Fruit fly (Drosophila melanogaster) whole organism, wandering third instar larva: ENCODE data around the gene dan.

ENCODE experiments used
- Abd-B ChIP-seq: fragments of >200 bp; optimal IDR thresholded peaks from 2 replicates; lab custom pipeline; 2017; ENCODE audit warnings: missing biosample characterization, missing genetic modification characterization
- CG32264 ChIP-seq: fragments of 200-800 bp; sonication (Bioruptor generic); optimal IDR thresholded peaks from 2 replicates; lab custom pipeline; 2016; ENCODE audit warnings: missing biosample characterization, missing genetic modification characterization
- CG9705 ChIP-seq: fragments of 200-800 bp; sonication (Bioruptor generic); optimal IDR thresholded peaks from 2 replicates; lab custom pipeline; 2018; ENCODE audit warnings: missing biosample characterization, mild to moderate bottlenecking, missing genetic modification characterization
- CrebA ChIP-seq: fragments of 200-800 bp; sonication (Bioruptor generic); optimal IDR thresholded peaks from 2 replicates; lab custom pipeline; 2016; ENCODE audit warnings: missing biosample characterization, mild to moderate bottlenecking, missing genetic modification characterization, borderline replicate concordance
- Dfd ChIP-seq: fragments of >200 bp; optimal IDR thresholded peaks from 2 replicates; lab custom pipeline; 2017; ENCODE audit warnings: missing biosample characterization, missing genetic modification characterization
- Dif ChIP-seq: fragments of 200-275, 200-300 bp; sonication (Bioruptor generic); optimal IDR thresholded peaks from 2 replicates; lab custom pipeline; 2018; ENCODE audit warnings: missing biosample characterization, missing genetic modification characterization; ENCODE audit not compliant: partially characterized antibody
- GATAd ChIP-seq: sonication (Bioruptor generic); optimal IDR thresholded peaks from 2 replicates; lab custom pipeline; 2016; ENCODE audit warnings: missing biosample characterization, missing genetic modification characterization
- HLH106 ChIP-seq: fragments of 200-800 bp; optimal IDR thresholded peaks from 3 replicates; lab custom pipeline; 2019; ENCODE audit warnings: missing biosample characterization, mild to moderate bottlenecking, missing genetic modification characterization, moderate library complexity
- Hnf4 ChIP-seq: fragments of 200-800 bp; sonication (Bioruptor generic); optimal IDR thresholded peaks from 2 replicates; lab custom pipeline; 2016; ENCODE audit warnings: missing biosample characterization, mild to moderate bottlenecking, missing genetic modification characterization
- Hr78 ChIP-seq: fragments of >200 bp; optimal IDR thresholded peaks from 2 replicates; lab custom pipeline; 2017; ENCODE audit warnings: missing biosample characterization, missing genetic modification characterization
- Hr83 ChIP-seq: fragments of 200-300 bp; sonication (Bioruptor generic); optimal IDR thresholded peaks from 2 replicates; lab custom pipeline; 2016; ENCODE audit warnings: missing biosample characterization, mild to moderate bottlenecking, missing genetic modification characterization, moderate library complexity; ENCODE audit not compliant: poor library complexity, severe bottlenecking
- Mio ChIP-seq: sonication (Bioruptor generic); optimal IDR thresholded peaks from 2 replicates; lab custom pipeline; 2016; ENCODE audit warnings: missing biosample characterization, missing genetic modification characterization
- Myc ChIP-seq: fragments of >200 bp; optimal IDR thresholded peaks from 2 replicates; lab custom pipeline; 2017
- N ChIP-seq: fragments of >200 bp; optimal IDR thresholded peaks from 2 replicates; lab custom pipeline; 2018; ENCODE audit warnings: missing biosample characterization, missing external identifiers, missing genetic modification characterization
- OdsH ChIP-seq: fragments of 200-800 bp; sonication (Bioruptor generic); optimal IDR thresholded peaks from 2 replicates; lab custom pipeline; 2016; ENCODE audit warnings: missing biosample characterization, mild to moderate bottlenecking, missing genetic modification characterization
- Rel ChIP-seq, 2 experiments: fragments of 200-800 bp; sonication (Bioruptor generic) in 1 of 2; optimal IDR thresholded peaks; 2 replicates in 1 of 2; 3 replicates in 1 of 2; lab custom pipeline; 2016 to 2019; ENCODE audit warnings: mild to moderate bottlenecking in 2 of 2, missing biosample characterization in 2 of 2, missing genetic modification characterization in 2 of 2, moderate library complexity in 1 of 2
- Sp1 ChIP-seq: fragments of 200-800 bp; sonication (Bioruptor generic); optimal IDR thresholded peaks from 3 replicates; lab custom pipeline; 2019; ENCODE audit warnings: missing biosample characterization, mild to moderate bottlenecking, missing genetic modification characterization, moderate library complexity
- Vsx2 ChIP-seq: fragments of 200-300, 225-300 bp; sonication (Bioruptor generic); optimal IDR thresholded peaks from 2 replicates; lab custom pipeline; 2018; ENCODE audit warnings: missing biosample characterization, missing genetic modification characterization; ENCODE audit not compliant: partially characterized antibody
- br ChIP-seq: fragments of 200-800 bp; sonication (Bioruptor generic); optimal IDR thresholded peaks from 2 replicates; lab custom pipeline; 2016; ENCODE audit warnings: missing biosample characterization, missing genetic modification characterization
- brk ChIP-seq: fragments of 200-800 bp; sonication (Bioruptor generic); optimal IDR thresholded peaks from 2 replicates; lab custom pipeline; 2016; ENCODE audit warnings: missing biosample characterization, mild to moderate bottlenecking, missing genetic modification characterization
- dl ChIP-seq, 2 experiments: fragments of 175-275, 200-275 bp in 1 of 2; fragments of 200-275 bp in 1 of 2; sonication (Bioruptor generic); optimal IDR thresholded peaks; lab custom pipeline; 2018; ENCODE audit warnings: mild to moderate bottlenecking in 2 of 2, missing biosample characterization in 2 of 2, missing genetic modification characterization in 2 of 2, moderate library complexity in 2 of 2; ENCODE audit not compliant: partially characterized antibody in 2 of 2, insufficient read depth in 1 of 2
- dmrt93B ChIP-seq: fragments of 200-800 bp; sonication (Bioruptor generic); optimal IDR thresholded peaks from 2 replicates; lab custom pipeline; 2018; ENCODE audit warnings: missing biosample characterization, mild to moderate bottlenecking, missing genetic modification characterization
- dsf ChIP-seq: sonication (Bioruptor generic); optimal IDR thresholded peaks from 2 replicates; lab custom pipeline; 2016; ENCODE audit warnings: missing biosample characterization, missing genetic modification characterization, borderline replicate concordance
- ey ChIP-seq: fragments of 200-800 bp; sonication (Bioruptor generic); optimal IDR thresholded peaks from 2 replicates; lab custom pipeline; 2016; ENCODE audit warnings: missing biosample characterization, missing genetic modification characterization
- foxo ChIP-seq, 2 experiments: fragments of 200-800 bp; sonication (Bioruptor generic); optimal IDR thresholded peaks; 2 replicates in 1 of 2; 3 replicates in 1 of 2; lab custom pipeline; 2016 to 2017; ENCODE audit warnings: missing biosample characterization in 2 of 2, missing genetic modification characterization in 2 of 2
- jim ChIP-seq: fragments of 175-275, 200-325 bp; sonication (Bioruptor generic); optimal IDR thresholded peaks from 2 replicates; lab custom pipeline; 2016; ENCODE audit warnings: missing biosample characterization, mild to moderate bottlenecking, missing genetic modification characterization
- lola ChIP-seq: fragments of >200 bp; optimal IDR thresholded peaks from 2 replicates; lab custom pipeline; 2017; ENCODE audit warnings: missing biosample characterization, missing genetic modification characterization
- pan ChIP-seq: fragments of >200 bp; optimal IDR thresholded peaks from 2 replicates; lab custom pipeline; 2017
- psq ChIP-seq: fragments of 200-800 bp; sonication (Bioruptor generic); optimal IDR thresholded peaks from 3 replicates; lab custom pipeline; 2017; ENCODE audit warnings: missing biosample characterization, mild to moderate bottlenecking, missing genetic modification characterization, moderate library complexity
- rgr ChIP-seq: fragments of 200-800 bp; sonication (Bioruptor generic); optimal IDR thresholded peaks from 3 replicates; lab custom pipeline; 2016; ENCODE audit warnings: missing biosample characterization, mild to moderate bottlenecking, missing genetic modification characterization
- sage ChIP-seq: fragments of 200-800 bp; sonication (Bioruptor generic); optimal IDR thresholded peaks from 2 replicates; lab custom pipeline; 2016; ENCODE audit warnings: missing biosample characterization, mild to moderate bottlenecking, missing genetic modification characterization
- sv ChIP-seq: fragments of 200-800 bp; sonication (Bioruptor generic); optimal IDR thresholded peaks from 3 replicates; lab custom pipeline; 2016; ENCODE audit warnings: missing biosample characterization, missing genetic modification characterization
- usp ChIP-seq: fragments of >200 bp; optimal IDR thresholded peaks from 2 replicates; lab custom pipeline; 2017; ENCODE audit warnings: missing biosample characterization, missing genetic modification characterization
- woc ChIP-seq: sonication (Bioruptor generic); optimal IDR thresholded peaks from 2 replicates; lab custom pipeline; 2016; ENCODE audit warnings: missing biosample characterization, mild to moderate bottlenecking, missing genetic modification characterization

Gene dan

dm6 chr3R:25207405-25208003 lies 23.3 kb downstream of the dan start (continued):
- TF ChIP-seq jim (GFP tag; lab: Kevin White, UChicago), result no peak
- TF ChIP-seq sv (GFP tag; lab: Kevin White, UChicago), result peak; percentile 63
- TF ChIP-seq, all 38 proteins: peak for 18

- no peak for TF ChIP-seq foxo (GFP tag; optimal IDR thresholded peaks at IDR 0.05; lab: Kevin White, UChicago)
- no peak for TF ChIP-seq Myc (lab: Kevin White, UChicago)
- no peak for TF ChIP-seq psq
- no peak for TF ChIP-seq brk (GFP tag; lab: Kevin White, UChicago)
- no peak for TF ChIP-seq Rel (GFP tag; optimal IDR thresholded peaks at IDR 0.05; lab: Kevin White, UChicago)
- TF ChIP-seq Rel (tag; optimal IDR thresholded peaks at IDR 0.05; lab: Kevin White, UChicago), result peak; percentile 71
- TF ChIP-seq Dfd, result no peak
- no peak for TF ChIP-seq rgr (GFP tag; lab: Kevin White, UChicago)
- no peak for TF ChIP-seq pan (lab: Kevin White, UChicago)
- peak; percentile 21 for TF ChIP-seq Hr83 (GFP tag; lab: Kevin White, UChicago)
- peak; percentile 85 for TF ChIP-seq Vsx2 (GFP tag; lab: Kevin White, UChicago)
- TF ChIP-seq Dif (GFP tag; lab: Kevin White, UChicago), result peak; percentile 89
- no peak for TF ChIP-seq Hr78 (GFP tag; lab: Kevin White, UChicago)
- TF ChIP-seq dl (GFP tag; optimal IDR thresholded peaks at IDR 0.05; lab: Kevin White, UChicago; ENCODE audit: insufficient read depth in 1 of 2, partially characterized antibody in 2 of 2), result peak; percentile 47 to 78
- TF ChIP-seq Sp1 (GFP tag; lab: Kevin White, UChicago), result no peak
- TF ChIP-seq sv (GFP tag; lab: Kevin White, UChicago), result no peak
- TF ChIP-seq N (GFP tag; lab: Kevin White, UChicago), result no peak
- no peak for TF ChIP-seq Abd-B (GFP tag; lab: Kevin White, UChicago)
- no peak for TF ChIP-seq lola (GFP tag; lab: Kevin White, UChicago)
- TF ChIP-seq OdsH (GFP tag; lab: Kevin White, UChicago), result no peak
These were observed 24.0 kb downstream of the dan start, which contains the start of gene Cad96Ca for dm6 chr3R:25208042-25208766. Cad96Ca (minus strand) TSS chr3R:25208283.

dm6 chr3R:25208767-25209075 lies 24.5 kb downstream of the dan start:
- TF ChIP-seq Hnf4 (GFP tag; lab: Kevin White, UChicago) (no peak), br (GFP tag; lab: Kevin White, UChicago) (no peak), N (GFP tag; lab: Kevin White, UChicago) (no peak), brk (GFP tag; lab: Kevin White, UChicago) (no peak), CG9705 (GFP tag; lab: Kevin White, UChicago) (no peak), Dfd (no peak), Mio (GFP tag; lab: Kevin White, UChicago) (no peak), Myc (lab: Kevin White, UChicago) (no peak), dmrt93B (no peak), lola (GFP tag; lab: Kevin White, UChicago) (no peak), GATAd (no peak), usp (GFP tag; lab: Kevin White, UChicago) (no peak), dl (GFP tag; optimal IDR thresholded peaks at IDR 0.05; lab: Kevin White, UChicago; ENCODE audit: insufficient read depth in 1 of 2, partially characterized antibody in 2 of 2) (no peak), foxo (GFP tag; optimal IDR thresholded peaks at IDR 0.05; lab: Kevin White, UChicago) (no peak), Hr83 (GFP tag; lab: Kevin White, UChicago) (no peak), sage (GFP tag; lab: Kevin White, UChicago) (no peak), HLH106 (tag; lab: Kevin White, UChicago) (no peak)

DNA sequence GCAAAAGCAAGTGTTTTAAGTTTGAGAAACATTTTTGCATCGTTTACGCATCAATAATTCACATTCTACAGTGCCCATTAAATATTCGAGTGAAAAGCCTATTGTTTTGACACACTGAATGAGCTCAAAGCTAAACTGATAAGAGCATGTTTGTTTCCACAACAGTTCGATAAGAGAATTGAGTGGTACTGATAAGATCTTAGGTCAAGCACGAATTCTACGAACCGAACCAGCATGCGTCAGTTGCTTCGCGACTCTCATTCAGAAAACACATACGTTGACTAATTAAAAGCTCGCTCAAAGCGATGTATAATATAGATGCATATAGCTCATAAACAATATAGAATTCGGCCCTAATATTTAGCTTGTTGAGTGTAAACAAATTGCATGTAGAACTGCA lies 25.0 kb downstream of the dan start:
- TF ChIP-seq br (GFP tag; lab: Kevin White, UChicago), result no peak
- no peak for TF ChIP-seq Mio (GFP tag; lab: Kevin White, UChicago)
- no peak for TF ChIP-seq woc (GFP tag; lab: Kevin White, UChicago)
- TF ChIP-seq ey (GFP tag; lab: Kevin White, UChicago), result no peak
- no peak for TF ChIP-seq brk (GFP tag; lab: Kevin White, UChicago)
- TF ChIP-seq sv (GFP tag; lab: Kevin White, UChicago), result no peak
- TF ChIP-seq dl (GFP tag; optimal IDR thresholded peaks at IDR 0.05; lab: Kevin White, UChicago; ENCODE audit: insufficient read depth in 1 of 2, partially characterized antibody in 2 of 2), result no peak
- TF ChIP-seq CG32264 (GFP tag; lab: Kevin White, UChicago), result no peak
- TF ChIP-seq Rel (GFP tag; optimal IDR thresholded peaks at IDR 0.05; lab: Kevin White, UChicago), result no peak
- TF ChIP-seq Rel (tag; optimal IDR thresholded peaks at IDR 0.05; lab: Kevin White, UChicago), result no peak
- no peak for TF ChIP-seq psq
- no peak for TF ChIP-seq pan (lab: Kevin White, UChicago)
- TF ChIP-seq Hr78 (GFP tag; lab: Kevin White, UChicago), result no peak
- no peak for TF ChIP-seq Vsx2 (GFP tag; lab: Kevin White, UChicago)
- no peak for TF ChIP-seq Abd-B (GFP tag; lab: Kevin White, UChicago)
- no peak for TF ChIP-seq CrebA
- no peak for TF ChIP-seq dsf
- TF ChIP-seq Myc (lab: Kevin White, UChicago), result no peak
- TF ChIP-seq usp (GFP tag; lab: Kevin White, UChicago), result no peak
- TF ChIP-seq lola (GFP tag; lab: Kevin White, UChicago), result no peak
- no peak for TF ChIP-seq foxo (GFP tag; optimal IDR thresholded peaks at IDR 0.05; lab: Kevin White, UChicago)
